Fruit fly (Drosophila melanogaster) whole organism, embryonic: ENCODE measurements around the gene Jhbp16.

Experiments
- Ada2b ChIP-seq: fragments of 200-800 bp; sonication (Bioruptor generic); IDR thresholded peaks from 2 replicates; pipeline ENCODE4 v1.3.6; 2022; ENCODE audit warnings: missing biosample characterization, missing genetic modification characterization
- CG10654 ChIP-seq: fragments of 200-800 bp; sonication (Bioruptor generic); optimal IDR thresholded peaks from 2 replicates; lab custom pipeline; 2016; ENCODE audit warnings: missing biosample characterization, missing genetic modification characterization
- CG12299 ChIP-seq: fragments of 200-800 bp; sonication (Bioruptor generic); optimal IDR thresholded peaks from 2 replicates; lab custom pipeline; 2018; ENCODE audit warnings: missing biosample characterization, mild to moderate bottlenecking, missing genetic modification characterization
- CG18764 ChIP-seq: fragments of 200-800 bp; sonication (Bioruptor generic); optimal IDR thresholded peaks from 3 replicates; lab custom pipeline; 2016; ENCODE audit warnings: missing biosample characterization, missing genetic modification characterization
- CG2120 ChIP-seq: fragments of 200-800 bp; sonication (Bioruptor generic); optimal IDR thresholded peaks from 3 replicates; lab custom pipeline; 2016; ENCODE audit warnings: missing biosample characterization, missing genetic modification characterization
- CG30431 ChIP-seq: fragments of 200-800 bp; sonication (Bioruptor generic); optimal IDR thresholded peaks from 2 replicates; lab custom pipeline; 2017; ENCODE audit warnings: missing biosample characterization, missing genetic modification characterization
- CG3407 ChIP-seq: fragments of 200-800 bp; sonication (Bioruptor generic); optimal IDR thresholded peaks from 2 replicates; lab custom pipeline; 2018; ENCODE audit warnings: missing biosample characterization, mild to moderate bottlenecking, missing genetic modification characterization
- CG5180 ChIP-seq: fragments of 200-800 bp; sonication (Bioruptor generic); optimal IDR thresholded peaks from 3 replicates; lab custom pipeline; 2017; ENCODE audit warnings: missing biosample characterization, missing genetic modification characterization, mild to moderate bottlenecking, moderate library complexity, missing genetic modification reagents
- CG6654 ChIP-seq: fragments of 200-800 bp; sonication (Bioruptor generic); optimal IDR thresholded peaks from 2 replicates; lab custom pipeline; 2017; ENCODE audit warnings: missing biosample characterization, mild to moderate bottlenecking, missing genetic modification characterization
- CG7745 ChIP-seq: fragments of 200-800 bp; sonication (Bioruptor generic); optimal IDR thresholded peaks from 2 replicates; lab custom pipeline; 2018; ENCODE audit warnings: missing biosample characterization, mild to moderate bottlenecking, missing genetic modification characterization, moderate library complexity
- CG8478 ChIP-seq: fragments of >200 bp; optimal IDR thresholded peaks from 2 replicates; lab custom pipeline; 2018
- CHES-1-like ChIP-seq: fragments of 200-800 bp; sonication (Bioruptor generic); optimal IDR thresholded peaks from 2 replicates; lab custom pipeline; 2016; ENCODE audit warnings: missing biosample characterization, missing genetic modification characterization
- CoRest ChIP-seq: fragments of 200-800 bp; sonication (Bioruptor generic); optimal IDR thresholded peaks from 3 replicates; lab custom pipeline; 2018; ENCODE audit warnings: missing biosample characterization, mild to moderate bottlenecking, missing genetic modification characterization, moderate library complexity
- Deaf1 ChIP-seq: fragments of 200-800 bp; optimal IDR thresholded peaks from 3 replicates; lab custom pipeline; 2019; ENCODE audit warnings: missing biosample characterization, mild to moderate bottlenecking, missing genetic modification characterization, moderate library complexity
- Dfd ChIP-seq, 2 experiments: fragments of >200 bp; optimal IDR thresholded peaks; 2 replicates each; lab custom pipeline; 2017; ENCODE audit warnings: missing biosample characterization in 2 of 2, missing genetic modification characterization in 2 of 2
- Dip2 ChIP-seq: fragments of 200-800 bp; sonication (Bioruptor generic); IDR thresholded peaks from 2 replicates; pipeline ENCODE4 v1.3.6; 2022; ENCODE audit warnings: missing biosample characterization, missing genetic modification characterization
- Drgx ChIP-seq: fragments of 200-800 bp; sonication (Bioruptor generic); IDR thresholded peaks from 2 replicates; pipeline ENCODE4 v1.3.6; 2022; ENCODE audit warnings: missing biosample characterization, missing genetic modification characterization
- Ets65A ChIP-seq: fragments of 200-800 bp; sonication (Bioruptor generic); peaks from one replicate; lab custom pipeline; 2016; ENCODE audit warnings: missing biosample characterization, missing genetic modification characterization
- Fer1 ChIP-seq: fragments of 200-800 bp; sonication (Bioruptor generic); optimal IDR thresholded peaks from 2 replicates; lab custom pipeline; 2017; ENCODE audit warnings: missing biosample characterization, mild to moderate bottlenecking, missing genetic modification characterization
- HLHmδ ChIP-seq: fragments of 200-800 bp; sonication (Bioruptor generic); optimal IDR thresholded peaks from 2 replicates; lab custom pipeline; 2018; ENCODE audit warnings: missing biosample characterization, mild to moderate bottlenecking, missing genetic modification characterization, moderate library complexity
- Hr51 ChIP-seq, 2 experiments: fragments of 200-800 bp; sonication (Bioruptor generic); optimal IDR thresholded peaks; 2 replicates in 1 of 2; 3 replicates in 1 of 2; lab custom pipeline; 2016 to 2018; ENCODE audit warnings: missing biosample characterization in 2 of 2, missing genetic modification characterization in 2 of 2, mild to moderate bottlenecking in 1 of 2, moderate library complexity in 1 of 2
- Hsf ChIP-seq: fragments of 200-800 bp; sonication (Bioruptor generic); optimal IDR thresholded peaks from 3 replicates; lab custom pipeline; 2016; ENCODE audit warnings: missing biosample characterization, missing genetic modification characterization
- Kr ChIP-seq: fragments of 200-800 bp; sonication (Bioruptor generic); optimal IDR thresholded peaks from 2 replicates; lab custom pipeline; 2017; ENCODE audit warnings: missing biosample characterization, mild to moderate bottlenecking, missing genetic modification characterization
- Lpt ChIP-seq: fragments of >200 bp; optimal IDR thresholded peaks from 2 replicates; lab custom pipeline; 2018; ENCODE audit warnings: missing biosample characterization, missing genetic modification characterization
- Max ChIP-seq: fragments of 200-800 bp; sonication (Bioruptor generic); optimal IDR thresholded peaks from 2 replicates; lab custom pipeline; 2016; ENCODE audit warnings: missing biosample characterization, mild to moderate bottlenecking, missing genetic modification characterization
- Rx ChIP-seq: fragments of 200-800 bp; sonication (Bioruptor generic); IDR thresholded peaks from 2 replicates; pipeline ENCODE4 v1.3.6; 2022; ENCODE audit warnings: missing biosample characterization, missing genetic modification characterization
- Side ChIP-seq: fragments of 200-800 bp; sonication (Bioruptor generic); optimal IDR thresholded peaks from 2 replicates; lab custom pipeline; 2016; ENCODE audit warnings: missing biosample characterization, missing genetic modification characterization
- Stat92E ChIP-seq, 3 experiments: fragments of >200 bp in 2 of 3; fragments of 200-800 bp in 1 of 3; sonication (Bioruptor generic) in 1 of 3; optimal IDR thresholded peaks; 2 replicates each; lab custom pipeline; 2017 to 2019; ENCODE audit warnings: missing biosample characterization in 3 of 3, missing genetic modification characterization in 3 of 3, mild to moderate bottlenecking in 1 of 3, moderate library complexity in 1 of 3
- Vsx1 ChIP-seq: fragments of 200-800 bp; sonication (Bioruptor generic); optimal IDR thresholded peaks from 2 replicates; lab custom pipeline; 2017; ENCODE audit warnings: missing biosample characterization, mild to moderate bottlenecking, missing genetic modification characterization, missing genetic modification reagents
- YL-1 ChIP-seq: fragments of 200-800 bp; sonication (Bioruptor generic); optimal IDR thresholded peaks from 3 replicates; lab custom pipeline; 2017; ENCODE audit warnings: missing biosample characterization, mild to moderate bottlenecking, missing genetic modification characterization
- ara ChIP-seq: fragments of 200-800 bp; sonication (Bioruptor generic); IDR thresholded peaks from 2 replicates; pipeline ENCODE4 v1.3.6; 2022; ENCODE audit warnings: missing biosample characterization, missing genetic modification characterization
- cg ChIP-seq: fragments of 200-800 bp; sonication (Bioruptor generic); optimal IDR thresholded peaks from 3 replicates; lab custom pipeline; 2019; ENCODE audit warnings: missing biosample characterization, mild to moderate bottlenecking, missing genetic modification characterization, moderate library complexity
- ci ChIP-seq: fragments of 200-800 bp; sonication (Bioruptor generic); IDR thresholded peaks from 3 replicates; pipeline ENCODE4 v1.3.6; 2022; ENCODE audit warnings: missing biosample characterization, missing genetic modification characterization
- croc ChIP-seq: fragments of 200-800 bp; sonication (Bioruptor generic); conservative IDR thresholded peaks from 3 replicates; pipeline ENCODE4 v1.3.6; 2022; ENCODE audit warnings: missing biosample characterization, missing genetic modification characterization
- cwo ChIP-seq: fragments of 200-800 bp; sonication (Bioruptor generic); optimal IDR thresholded peaks from 3 replicates; lab custom pipeline; 2017; ENCODE audit warnings: missing biosample characterization, missing genetic modification characterization, mild to moderate bottlenecking, moderate library complexity, missing genetic modification reagents
- danr ChIP-seq: fragments of 200-800 bp; sonication (Bioruptor generic); IDR thresholded peaks from 2 replicates; pipeline ENCODE4 v1.3.6; 2022; ENCODE audit warnings: missing biosample characterization, missing genetic modification characterization
- exex ChIP-seq: fragments of 200-800 bp; sonication (Bioruptor generic); optimal IDR thresholded peaks from 4 replicates; lab custom pipeline; 2018; ENCODE audit warnings: missing biosample characterization, mild to moderate bottlenecking, missing genetic modification characterization, moderate library complexity
- fd96Cb ChIP-seq: fragments of 200-800 bp; sonication (Bioruptor generic); optimal IDR thresholded peaks from 2 replicates; lab custom pipeline; 2018; ENCODE audit warnings: missing biosample characterization, mild to moderate bottlenecking, missing genetic modification characterization, moderate library complexity
- fru ChIP-seq: fragments of >200 bp; optimal IDR thresholded peaks from 2 replicates; lab custom pipeline; 2017
- fu2 ChIP-seq: fragments of 200-800 bp; sonication (Bioruptor generic); optimal IDR thresholded peaks from 2 replicates; lab custom pipeline; 2016; ENCODE audit warnings: missing biosample characterization, missing genetic modification characterization
- gt ChIP-seq: fragments of 200-800 bp; sonication (Bioruptor generic); IDR thresholded peaks from 2 replicates; pipeline ENCODE4 v1.3.6; 2022; ENCODE audit warnings: missing biosample characterization, missing genetic modification characterization
- hb ChIP-seq: fragments of 200-800 bp; sonication (Bioruptor generic); IDR thresholded peaks from 3 replicates; pipeline ENCODE4 v1.3.6; 2022; ENCODE audit warnings: missing biosample characterization, missing genetic modification characterization; ENCODE audit not compliant: partially characterized antibody
- her ChIP-seq: fragments of 200-800 bp; sonication (Bioruptor generic); optimal IDR thresholded peaks from 2 replicates; lab custom pipeline; 2016; ENCODE audit warnings: missing biosample characterization, missing genetic modification characterization
- jigr1 ChIP-seq: fragments of 200-800 bp; sonication (Bioruptor generic); IDR thresholded peaks from 3 replicates; pipeline ENCODE4 v1.3.6; 2022; ENCODE audit warnings: missing biosample characterization, missing genetic modification characterization
- lmd ChIP-seq: fragments of 200-800 bp; sonication (Bioruptor generic); IDR thresholded peaks from 2 replicates; pipeline ENCODE4 v1.3.6; 2022; ENCODE audit warnings: missing biosample characterization, missing genetic modification characterization
- pita ChIP-seq: fragments of 200-800 bp; sonication (Bioruptor generic); optimal IDR thresholded peaks from 2 replicates; lab custom pipeline; 2017; ENCODE audit warnings: missing biosample characterization, mild to moderate bottlenecking, missing genetic modification characterization
- vfl ChIP-seq: fragments of 200-800 bp; sonication (Bioruptor generic); optimal IDR thresholded peaks from 2 replicates; lab custom pipeline; 2016; ENCODE audit warnings: missing biosample characterization, missing genetic modification characterization
- wor ChIP-seq: fragments of 200-800 bp; sonication (Bioruptor generic); IDR thresholded peaks from 2 replicates; pipeline ENCODE4 v1.3.6; 2022; ENCODE audit warnings: missing biosample characterization, missing genetic modification characterization
- zf30C ChIP-seq: fragments of 200-800 bp; sonication (Bioruptor generic); optimal IDR thresholded peaks from 3 replicates; lab custom pipeline; 2018; ENCODE audit warnings: missing biosample characterization, mild to moderate bottlenecking, missing genetic modification characterization

The Jhbp16 gene

dm6 chr3R:21636867-21637481 lies 27.2 kb upstream of the Jhbp16 start (continued):
- no peak for TF ChIP-seq her
- peak; percentile 20 for TF ChIP-seq cwo
- no peak for TF ChIP-seq Hr51 (GFP tag; optimal IDR thresholded peaks at IDR 0.05; lab: Kevin White, UChicago)
- no peak for TF ChIP-seq ara (GFP tag; lab: Robert Waterston, UW)
- no peak for TF ChIP-seq CG5180
- TF ChIP-seq Side = no peak
- TF ChIP-seq CG8478 = no peak
- TF ChIP-seq Rx (GFP tag; lab: Robert Waterston, UW) = no peak
- no peak for TF ChIP-seq fu2
- TF ChIP-seq danr = 0 out of 2 replicates have a peak, but pooled peaks have one; percentile 5
- TF ChIP-seq CG2120 (GFP tag; lab: Kevin White, UChicago) = no peak
- no peak for TF ChIP-seq Drgx (GFP tag; lab: Robert Waterston, UW)
- TF ChIP-seq CG12299 = no peak
- TF ChIP-seq YL-1 (GFP tag; lab: Kevin White, UChicago) = peak; percentile 1
- peak in 1 of 3 experiments; percentile 53 for TF ChIP-seq Stat92E (GFP tag; optimal IDR thresholded peaks at IDR 0.05; lab: Kevin White, UChicago)
- TF ChIP-seq Dfd (GFP tag; optimal IDR thresholded peaks at IDR 0.05; lab: Kevin White, UChicago) = no peak
- TF ChIP-seq jigr1 (GFP tag; lab: Robert Waterston, UW) = no peak
- no peak for TF ChIP-seq fd96Cb (tag; lab: Kevin White, UChicago)
- TF ChIP-seq CHES-1-like (GFP tag; lab: Kevin White, UChicago) = no peak
- no peak for TF ChIP-seq CG3407 (GFP tag; lab: Kevin White, UChicago)
- no peak for TF ChIP-seq Dip2 (GFP tag; lab: Robert Waterston, UW)
- TF ChIP-seq Ets65A (GFP tag; lab: Kevin White, UChicago) = peak; percentile 44
- no peak for TF ChIP-seq exex (tag; lab: Kevin White, UChicago)
- no peak for TF ChIP-seq Ada2b (GFP tag; lab: Robert Waterston, UW)
- no peak for TF ChIP-seq wor (GFP tag; lab: Robert Waterston, UW)
- no peak for TF ChIP-seq Hsf (GFP tag; lab: Kevin White, UChicago)
- no peak for TF ChIP-seq vfl (GFP tag; lab: Kevin White, UChicago)
- no peak for TF ChIP-seq CoRest (tag; lab: Kevin White, UChicago)
- TF ChIP-seq gt (GFP tag; lab: Robert Waterston, UW) = no peak
- no peak for TF ChIP-seq CG6654 (GFP tag; lab: Kevin White, UChicago)
- TF ChIP-seq fru (lab: Kevin White, UChicago) = no peak
- no peak for TF ChIP-seq croc (GFP tag; lab: Robert Waterston, UW)
- TF ChIP-seq ci (GFP tag; lab: Robert Waterston, UW) = peak; percentile 25; the same call in 1 of the 3 replicates
- TF ChIP-seq zf30C (GFP tag; lab: Kevin White, UChicago) = no peak
- no peak for TF ChIP-seq hb (GFP tag; lab: Robert Waterston, UW)
- no peak for TF ChIP-seq HLHmδ (GFP tag; lab: Kevin White, UChicago)
- TF ChIP-seq CG10654 (GFP tag; lab: Kevin White, UChicago) = no peak
- TF ChIP-seq Lpt (GFP tag; lab: Kevin White, UChicago) = no peak
- no peak for TF ChIP-seq lmd (GFP tag; lab: Robert Waterston, UW)
- no peak for TF ChIP-seq CG18764 (GFP tag; lab: Kevin White, UChicago)
- TF ChIP-seq CG30431 (GFP tag; lab: Kevin White, UChicago) = no peak
- peak; percentile 17 for TF ChIP-seq Vsx1
- TF ChIP-seq cg = peak; percentile 48
- TF ChIP-seq Fer1 (GFP tag; lab: Kevin White, UChicago) = peak; percentile 32
- no peak for TF ChIP-seq CG7745
- TF ChIP-seq Kr (GFP tag; lab: Kevin White, UChicago) = no peak
- peak; percentile 44 for TF ChIP-seq Deaf1
- no peak for TF ChIP-seq Max (GFP tag; lab: Kevin White, UChicago)
- TF ChIP-seq pita (GFP tag; lab: Kevin White, UChicago) = no peak
